Fruit fly (Drosophila melanogaster) whole organism, embryonic: Measurements from ENCODE around the gene svp.

Source experiments
- Bdp1 ChIP-seq: fragments of 200-800 bp; sonication (Bioruptor generic); optimal IDR thresholded peaks from 3 replicates; lab custom pipeline; 2016; ENCODE audit warnings: missing biosample characterization, missing genetic modification characterization
- CG13287 ChIP-seq: fragments of 200-800 bp; sonication (Bioruptor generic); IDR thresholded peaks from 2 replicates; pipeline ENCODE4 v1.3.6; 2022; ENCODE audit warnings: missing biosample characterization, missing genetic modification characterization; ENCODE audit not compliant: partially characterized antibody
- CG17912 ChIP-seq: fragments of 200-800 bp; sonication (Bioruptor generic); optimal IDR thresholded peaks from 2 replicates; lab custom pipeline; 2018; ENCODE audit warnings: missing biosample characterization, mild to moderate bottlenecking, missing genetic modification characterization
- CG4404 ChIP-seq: fragments of 200-800 bp; sonication (Bioruptor generic); IDR thresholded peaks from 2 replicates; pipeline ENCODE4 v1.3.6; 2022; ENCODE audit warnings: missing biosample characterization, missing genetic modification characterization
- CG7928 ChIP-seq: fragments of 200-800 bp; sonication (Bioruptor generic); optimal IDR thresholded peaks from 2 replicates; lab custom pipeline; 2017; ENCODE audit warnings: missing biosample characterization, mild to moderate bottlenecking, missing genetic modification characterization
- Fer1 ChIP-seq: fragments of 200-800 bp; sonication (Bioruptor generic); optimal IDR thresholded peaks from 2 replicates; lab custom pipeline; 2017; ENCODE audit warnings: missing biosample characterization, mild to moderate bottlenecking, missing genetic modification characterization
- Oaz ChIP-seq: fragments of 200-800 bp; sonication (Bioruptor generic); IDR thresholded peaks from 2 replicates; pipeline ENCODE4 v1.3.6; 2022; ENCODE audit warnings: missing biosample characterization, missing genetic modification characterization
- bowl ChIP-seq: fragments of 200-800 bp; sonication (Bioruptor generic); IDR thresholded peaks from 2 replicates; pipeline ENCODE4 v1.3.6; 2022; ENCODE audit warnings: missing biosample characterization, missing genetic modification characterization
- hbn ChIP-seq: fragments of 200-800 bp; sonication (Bioruptor generic); IDR thresholded peaks from 2 replicates; pipeline ENCODE4 v1.3.6; 2022; ENCODE audit warnings: missing biosample characterization, missing genetic modification characterization; ENCODE audit not compliant: partially characterized antibody
- nmo ChIP-seq: fragments of 200-800 bp; sonication (Bioruptor generic); optimal IDR thresholded peaks from 2 replicates; lab custom pipeline; 2018; ENCODE audit warnings: missing biosample characterization, mild to moderate bottlenecking, missing genetic modification characterization, moderate library complexity
- ro ChIP-seq: fragments of 200-800 bp; sonication (Bioruptor generic); IDR thresholded peaks from 2 replicates; pipeline ENCODE4 v1.3.6; 2022; ENCODE audit warnings: missing biosample characterization, missing genetic modification characterization
- sd ChIP-seq: fragments of 200-800 bp; sonication (Bioruptor generic); optimal IDR thresholded peaks from 3 replicates; lab custom pipeline; 2018; ENCODE audit warnings: missing biosample characterization, mild to moderate bottlenecking, missing genetic modification characterization, moderate library complexity
- unpg ChIP-seq: fragments of 200-800 bp; sonication (Bioruptor generic); optimal IDR thresholded peaks from 3 replicates; lab custom pipeline; 2018; ENCODE audit warnings: missing biosample characterization, mild to moderate bottlenecking, missing genetic modification characterization, moderate library complexity

DNA sequence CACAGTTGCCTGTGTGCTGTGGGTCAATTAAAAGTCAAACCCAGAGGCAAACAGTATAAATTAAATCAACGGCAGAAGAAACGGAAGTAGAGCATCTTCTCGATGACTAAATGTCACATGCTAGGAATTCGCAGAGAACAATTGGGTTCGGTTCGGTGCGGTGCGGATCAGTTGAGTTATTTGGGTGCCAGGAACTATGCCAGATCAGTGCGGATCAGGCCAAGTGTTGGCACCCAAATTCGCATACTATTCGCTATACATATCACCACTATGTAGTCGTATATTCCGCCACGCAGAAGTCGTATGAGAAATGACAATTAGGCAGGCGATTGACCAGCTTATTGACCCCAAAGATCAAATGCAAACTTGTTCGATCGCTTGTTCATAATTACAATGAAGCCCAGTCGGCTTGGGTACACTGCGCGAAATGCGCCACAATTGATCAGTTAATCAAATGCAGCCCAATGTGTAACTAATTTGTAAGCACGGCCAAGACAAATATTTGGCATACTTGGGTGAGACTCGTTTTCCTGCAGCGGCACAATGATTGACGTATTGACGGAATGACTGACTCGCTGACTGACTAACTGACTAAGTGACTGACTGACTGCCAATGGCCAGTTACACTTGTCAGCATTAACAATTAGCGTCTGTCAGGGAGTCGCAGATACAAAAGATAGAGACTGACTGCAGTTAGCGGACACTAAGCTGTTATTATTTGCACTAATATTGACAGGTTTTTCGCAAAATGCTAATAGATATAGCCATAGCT, 32.1 kb downstream of the svp start:
- TF ChIP-seq CG7928 (GFP tag; lab: Kevin White, UChicago) (no peak), unpg (no peak), CG4404 (no peak), Fer1 (no peak), nmo (GFP tag; lab: Kevin White, UChicago) (no peak), bowl (GFP tag; lab: Robert Waterston, UW) (no peak), Bdp1 (no peak), hbn (no peak), ro (no peak), CG17912 (no peak), sd (tag; lab: Kevin White, UChicago) (no peak), CG13287 (no peak), Oaz (no peak)
